Worm (Caenorhabditis elegans) whole organism, L2 larva: Measurements from ENCODE around the gene F36D4.1.

Experiments
- ceh-16 ChIP-seq: fragments of 150-350 bp; optimal IDR thresholded peaks from 2 replicates; lab custom pipeline; 2014; ENCODE audit warnings: missing biosample characterization, missing genetic modification characterization
- ceh-82 ChIP-seq: fragments of 150-350 bp; optimal IDR thresholded peaks from 2 replicates; lab custom pipeline; 2014; ENCODE audit warnings: missing biosample characterization, missing genetic modification characterization
- lsy-2 ChIP-seq, 2 experiments: fragments of 150-350 bp in 1 of 2; sonication (generic microtip) in 1 of 2; optimal IDR thresholded peaks; 2 replicates each; lab custom pipeline; 2014 to 2017; ENCODE audit warnings: missing biosample characterization in 2 of 2, missing genetic modification characterization in 2 of 2
- mab-5 ChIP-seq: fragments of 150-350 bp; optimal IDR thresholded peaks from 2 replicates; lab custom pipeline; 2014; ENCODE audit warnings: missing biosample characterization, missing genetic modification characterization
- nhr-12 ChIP-seq: fragments of 150-350 bp; optimal IDR thresholded peaks from 2 replicates; lab custom pipeline; 2014; ENCODE audit warnings: missing biosample characterization, missing genetic modification characterization
- nhr-23 ChIP-seq: fragments of 150-350 bp; optimal IDR thresholded peaks from 2 replicates; lab custom pipeline; 2014; ENCODE audit warnings: missing biosample characterization, missing genetic modification reagents, missing genetic modification characterization
- sem-4 ChIP-seq: fragments of 150-350 bp; optimal IDR thresholded peaks from 2 replicates; lab custom pipeline; 2014; ENCODE audit warnings: missing biosample characterization, missing genetic modification reagents, missing genetic modification characterization
- unc-55 ChIP-seq: fragments of 150-350 bp; sonication (generic microtip); optimal IDR thresholded peaks from 3 replicates; lab custom pipeline; 2014; ENCODE audit warnings: missing biosample characterization, missing genetic modification reagents, missing genetic modification characterization

DNA sequence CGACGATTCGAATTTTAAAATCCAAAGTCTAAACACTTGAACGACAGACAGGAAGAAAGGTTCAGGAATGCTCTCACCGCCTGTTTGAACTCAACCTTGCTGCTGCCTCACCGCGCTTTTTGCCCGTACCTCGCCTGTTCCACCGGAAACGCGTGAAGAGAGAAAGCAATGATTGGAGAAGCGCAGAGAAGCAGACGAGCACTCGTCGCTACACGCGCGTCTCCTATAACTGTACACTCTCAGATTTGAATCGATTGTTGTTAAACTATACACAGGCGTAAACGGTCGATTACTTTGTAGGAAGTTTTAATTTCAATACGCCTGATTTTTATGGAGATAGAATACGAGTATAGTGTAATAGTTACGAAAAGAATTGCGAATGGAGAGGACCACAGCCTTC is 7.8 kb downstream of the F36D4.1 start:
- TF ChIP-seq unc-55 (GFP tag; lab: Kevin White, UChicago) (no peak), ceh-16 (tag; lab: Kevin White, UChicago) (no peak), ceh-82 (no peak), mab-5 (tag; lab: Kevin White, UChicago) (no peak), lsy-2 (tag; optimal IDR thresholded peaks at IDR 0.05; lab: Kevin White, UChicago) (peak in 1 of 2 experiments; percentile 21), nhr-23 (tag; lab: Kevin White, UChicago) (no peak), nhr-12 (no peak), sem-4 (tag; lab: Kevin White, UChicago) (peak; percentile 10)
